Fruit fly (Drosophila melanogaster) whole organism, adult: Measurements from ENCODE around the gene TH1.

Experiments used
- CG12768 ChIP-seq: fragments of 200-800 bp; sonication (Bioruptor generic); optimal IDR thresholded peaks from 2 replicates; lab custom pipeline; 2017; ENCODE audit warnings: missing biosample characterization, missing genetic modification characterization, mild to moderate bottlenecking, moderate library complexity, missing genetic modification reagents
- CG1620 ChIP-seq: fragments of 200-800 bp; sonication (Bioruptor generic); optimal IDR thresholded peaks from 2 replicates; lab custom pipeline; 2016; ENCODE audit warnings: missing biosample characterization, missing genetic modification characterization
- CG33017 ChIP-seq: fragments of 200-800 bp; sonication (Bioruptor generic); optimal IDR thresholded peaks from 2 replicates; lab custom pipeline; 2018; ENCODE audit warnings: missing biosample characterization, mild to moderate bottlenecking, missing genetic modification characterization, moderate library complexity
- CG5204 ChIP-seq: fragments of 200-800 bp; sonication (Bioruptor generic); optimal IDR thresholded peaks from 2 replicates; lab custom pipeline; 2016; ENCODE audit warnings: missing biosample characterization, missing genetic modification characterization
- Clk ChIP-seq: fragments of 200-800 bp; sonication (Bioruptor generic); optimal IDR thresholded peaks from 2 replicates; lab custom pipeline; 2017; ENCODE audit warnings: missing biosample characterization, missing genetic modification characterization
- Hr96 ChIP-seq: fragments of 200-800 bp; sonication (Bioruptor generic); optimal IDR thresholded peaks from 2 replicates; lab custom pipeline; 2016; ENCODE audit warnings: missing biosample characterization, missing genetic modification characterization
- Mnt ChIP-seq: fragments of 200-800 bp; sonication (Bioruptor generic); optimal IDR thresholded peaks from 2 replicates; lab custom pipeline; 2016; ENCODE audit warnings: missing biosample characterization, mild to moderate bottlenecking, missing genetic modification characterization
- toe ChIP-seq: fragments of 200-800 bp; sonication (Bioruptor generic); optimal IDR thresholded peaks from 2 replicates; lab custom pipeline; 2016; ENCODE audit warnings: missing biosample characterization, missing genetic modification characterization

- TF ChIP-seq CG5204 (GFP tag; lab: Kevin White, UChicago) (no peak), Clk (no peak), Mnt (GFP tag; lab: Kevin White, UChicago) (no peak), CG12768 (GFP tag; lab: Kevin White, UChicago) (no peak), toe (GFP tag; lab: Kevin White, UChicago) (no peak), Hr96 (no peak), CG1620 (GFP tag; lab: Kevin White, UChicago) (no peak), CG33017 (tag; lab: Kevin White, UChicago) (no peak)
Observed at dm6 chrX:16406083-16406482, 14.8 kb upstream of the TH1 start.
